Fruit fly (Drosophila melanogaster) whole organism, adult: Measurements from ENCODE around the gene nonA-l.

ENCODE experiments used
- CG12768 ChIP-seq: fragments of 200-800 bp; sonication (Bioruptor generic); optimal IDR thresholded peaks from 2 replicates; lab custom pipeline; 2017; ENCODE audit warnings: missing biosample characterization, missing genetic modification characterization, mild to moderate bottlenecking, moderate library complexity, missing genetic modification reagents
- CG33017 ChIP-seq: fragments of 200-800 bp; sonication (Bioruptor generic); optimal IDR thresholded peaks from 2 replicates; lab custom pipeline; 2018; ENCODE audit warnings: missing biosample characterization, mild to moderate bottlenecking, missing genetic modification characterization, moderate library complexity
- CG7045 ChIP-seq: fragments of 200-800 bp; sonication (Bioruptor generic); optimal IDR thresholded peaks from 2 replicates; lab custom pipeline; 2017; ENCODE audit warnings: missing biosample characterization, mild to moderate bottlenecking, missing genetic modification characterization
- Mnt ChIP-seq: fragments of 200-800 bp; sonication (Bioruptor generic); optimal IDR thresholded peaks from 2 replicates; lab custom pipeline; 2016; ENCODE audit warnings: missing biosample characterization, mild to moderate bottlenecking, missing genetic modification characterization
- bab1 ChIP-seq: fragments of 200-800 bp; sonication (Bioruptor generic); optimal IDR thresholded peaks from 3 replicates; lab custom pipeline; 2019; ENCODE audit warnings: missing biosample characterization, mild to moderate bottlenecking, missing genetic modification characterization, moderate library complexity
- cnc ChIP-seq, 2 experiments: fragments of >200 bp; optimal IDR thresholded peaks; 2 replicates each; lab custom pipeline; 2017
- kay ChIP-seq: fragments of 200-800 bp; sonication (Bioruptor generic); peaks from one replicate; lab custom pipeline; 2016; ENCODE audit warnings: missing biosample characterization, missing genetic modification characterization, borderline replicate concordance

DNA sequence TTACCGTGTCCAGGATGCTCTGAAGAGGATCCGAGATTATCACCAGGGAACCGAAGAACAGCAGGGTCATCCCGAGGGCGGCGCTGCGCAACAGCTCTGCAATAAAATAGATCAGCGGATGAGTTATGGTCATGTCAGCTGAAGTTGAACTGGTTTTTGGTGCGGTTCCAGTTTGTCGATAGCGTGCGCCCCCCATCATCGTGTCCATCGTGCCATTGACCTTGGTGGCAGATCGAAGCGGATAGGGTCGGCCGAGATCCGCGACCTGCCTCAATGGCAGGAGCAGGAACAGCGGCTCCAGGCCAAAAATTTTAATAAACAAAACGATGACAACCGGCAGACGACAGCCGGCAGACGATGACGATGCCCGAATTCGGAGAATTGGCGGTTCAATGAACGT is 40.4 kb upstream of the nonA-l start:
- TF ChIP-seq CG12768 (GFP tag; lab: Kevin White, UChicago) (no peak), CG7045 (GFP tag; lab: Kevin White, UChicago) (no peak), Mnt (GFP tag; lab: Kevin White, UChicago) (no peak), cnc (optimal IDR thresholded peaks at IDR 0.05; lab: Kevin White, UChicago) (no peak), kay (GFP tag; lab: Kevin White, UChicago) (no peak), CG33017 (no peak), bab1 (no peak)
